Fruit fly (Drosophila melanogaster) whole organism: ENCODE data around the gene CG7778.

Experiments
- EcR ChIP-seq, 2 experiments: fragments of >200 bp; optimal IDR thresholded peaks; 2 replicates each; lab custom pipeline; 2017; ENCODE audit warnings: missing biosample characterization in 2 of 2, missing genetic modification characterization in 2 of 2, missing genetic modification reagents in 2 of 2
- pan ChIP-seq: fragments of >200 bp; optimal IDR thresholded peaks from 2 replicates; lab custom pipeline; 2017
- psq ChIP-seq: fragments of >200 bp; optimal IDR thresholded peaks from 2 replicates; lab custom pipeline; 2017
- usp ChIP-seq: fragments of >200 bp; optimal IDR thresholded peaks from 2 replicates; lab custom pipeline; 2017; ENCODE audit warnings: missing biosample characterization, missing genetic modification characterization, mixed read lengths

DNA sequence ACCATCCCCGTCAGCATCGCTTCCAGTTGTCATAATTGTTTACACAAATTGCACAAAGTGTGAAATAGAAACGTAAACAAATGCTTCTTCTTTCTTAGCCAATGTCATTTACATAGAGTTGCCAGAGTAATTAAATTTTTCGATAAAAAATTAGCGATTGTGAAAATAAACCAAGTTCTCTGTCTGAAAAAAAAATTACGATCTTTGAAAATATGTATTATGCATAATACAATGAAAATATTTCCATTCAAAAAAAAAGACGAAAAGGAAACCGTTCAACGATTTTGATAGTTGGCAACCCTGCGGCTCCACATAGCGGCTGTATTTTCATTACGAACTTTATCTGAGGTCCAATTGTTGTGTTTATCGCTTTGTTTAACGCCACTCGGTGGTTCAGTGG lies 35.3 kb upstream of the CG7778 start, which contains the start of the genes CG7810 and CG7806:
- TF ChIP-seq usp (GFP tag; lab: Kevin White, UChicago) (no peak), psq (lab: Kevin White, UChicago) (no peak), pan (lab: Kevin White, UChicago) (no peak), EcR (GFP tag; optimal IDR thresholded peaks at IDR 0.05; lab: Kevin White, UChicago) (no peak)
